Fruit fly (Drosophila melanogaster): ENCODE data around the gene CG9222.

The CG9222 gene

DNA sequence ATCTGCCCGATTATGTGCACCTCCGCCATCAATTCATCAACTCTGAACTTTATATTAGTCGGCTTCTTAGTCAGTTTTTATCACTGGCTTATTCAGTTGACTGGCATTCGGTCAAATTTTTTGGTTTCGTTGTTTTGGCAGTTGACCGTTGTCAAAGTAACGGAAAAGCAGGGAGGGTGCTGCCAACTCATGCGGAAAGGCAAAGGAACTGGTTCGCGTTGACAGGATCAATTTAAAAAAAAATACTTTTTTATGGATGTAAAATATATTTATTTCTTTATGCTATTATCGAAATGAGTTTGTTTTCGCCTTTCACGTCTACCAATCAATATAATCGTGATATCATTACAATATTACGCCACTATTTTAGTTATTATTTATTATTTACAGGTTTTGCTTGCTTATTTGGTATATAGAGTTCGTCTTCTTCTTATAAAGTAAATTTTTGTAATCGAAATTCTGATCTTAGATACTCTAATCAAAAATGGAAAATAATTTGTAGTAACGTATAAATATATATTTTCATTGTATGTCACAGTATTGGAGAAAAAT, at the start of gene CG9222, which contains the start of the genes B9d2 and tctn:
TSS of gene CG9222 (plus strand) at position 502 of the 552 bp plus-strand sequence.
TSS of gene B9d2 (minus strand) at position 130 of the 552 bp plus-strand sequence.
TSS of gene tctn (minus strand) at position 130 of the 552 bp plus-strand sequence.
- TF ChIP-seq sage (GFP tag; optimal IDR thresholded peaks at IDR 0.05) (no peak), Sp1 (GFP tag; optimal IDR thresholded peaks at IDR 0.05) (no peak), br (GFP tag; optimal IDR thresholded peaks at IDR 0.05) (no peak), Dif (GFP tag; optimal IDR thresholded peaks at IDR 0.05; ENCODE audit: partially characterized antibody) (no peak), Hr83 (GFP tag; optimal IDR thresholded peaks at IDR 0.05; ENCODE audit: poor library complexity, severe bottlenecking) (no peak), Hr78 (GFP tag; optimal IDR thresholded peaks at IDR 0.05) (no peak), pan (optimal IDR thresholded peaks at IDR 0.05) (no peak), dl (GFP tag; optimal IDR thresholded peaks at IDR 0.05; ENCODE audit: insufficient read depth in 1 of 2, partially characterized antibody in 2 of 2) (no peak), Myc (optimal IDR thresholded peaks at IDR 0.05) (no peak), CG9705 (GFP tag; optimal IDR thresholded peaks at IDR 0.05) (no peak), lola (GFP tag; optimal IDR thresholded peaks at IDR 0.05) (no peak), OdsH (GFP tag; optimal IDR thresholded peaks at IDR 0.05) (no peak), woc (GFP tag; optimal IDR thresholded peaks at IDR 0.05) (no peak), fru (GFP tag; optimal IDR thresholded peaks at IDR 0.05) (no peak), Dfd (GFP tag; optimal IDR thresholded peaks at IDR 0.05) (no peak), jim (GFP tag; optimal IDR thresholded peaks at IDR 0.05) (no peak), Mio (GFP tag; optimal IDR thresholded peaks at IDR 0.05) (no peak), sv (GFP tag; optimal IDR thresholded peaks at IDR 0.05) (no peak), Hnf4 (GFP tag; optimal IDR thresholded peaks at IDR 0.05) (no peak)

DNA sequence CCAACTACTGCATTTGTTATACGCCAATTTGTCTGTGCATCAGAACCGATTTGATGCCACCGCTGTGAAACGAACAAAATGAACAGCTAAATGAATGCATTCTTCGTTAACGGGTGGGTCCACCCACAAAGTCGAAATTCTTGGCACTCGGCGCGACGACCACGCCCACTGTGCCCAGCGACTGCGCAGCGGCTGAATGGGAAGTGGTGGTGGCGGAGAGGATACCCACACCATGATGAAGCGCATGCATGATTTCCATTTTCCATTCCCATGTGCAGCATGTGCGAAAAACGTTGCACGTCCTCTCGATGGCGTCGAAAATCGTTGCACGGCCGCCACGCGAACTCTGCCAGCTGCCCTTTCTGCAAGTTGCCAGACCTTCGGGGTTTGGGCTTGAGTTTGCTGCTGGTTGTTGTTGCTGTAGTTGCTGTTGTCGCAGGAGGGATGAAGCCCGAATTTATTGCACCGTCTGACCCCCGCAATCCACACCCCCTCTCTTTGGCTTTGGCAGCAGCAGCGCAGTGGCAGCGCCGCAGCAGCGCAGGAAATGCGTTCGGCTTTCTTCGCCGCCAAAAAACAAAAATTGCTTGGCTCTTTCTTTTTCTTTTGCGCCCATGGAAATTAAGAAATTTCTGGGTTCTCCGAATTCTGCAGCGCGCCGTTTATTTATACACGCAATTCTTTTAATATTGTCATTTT, 49.5 kb upstream of the CG9222 start:
- peak; percentile 9 for TF ChIP-seq Vsx2 (GFP tag; optimal IDR thresholded peaks at IDR 0.05; ENCODE audit: partially characterized antibody)
- TF ChIP-seq tai (GFP tag; optimal IDR thresholded peaks at IDR 0.05), result peak; percentile 49
- no peak for TF ChIP-seq Rel (GFP tag; optimal IDR thresholded peaks at IDR 0.05)
- peak; percentile 50 for TF ChIP-seq Rel (tag; optimal IDR thresholded peaks at IDR 0.05)
- peak; percentile 57 for TF ChIP-seq psq (GFP tag; optimal IDR thresholded peaks at IDR 0.05)
- TF ChIP-seq Sp1 (GFP tag; optimal IDR thresholded peaks at IDR 0.05), result peak; percentile 54
- TF ChIP-seq h (GFP tag; optimal IDR thresholded peaks at IDR 0.05), result peak; percentile 5
- TF ChIP-seq HLH106 (tag; optimal IDR thresholded peaks at IDR 0.05), result peak; percentile 15
- no peak for TF ChIP-seq dmrt93B (GFP tag; optimal IDR thresholded peaks at IDR 0.05)
- no peak for TF ChIP-seq Myc (optimal IDR thresholded peaks at IDR 0.05)
- TF ChIP-seq br (GFP tag; optimal IDR thresholded peaks at IDR 0.05), result no peak
- peak; percentile 51 for TF ChIP-seq lola (GFP tag; optimal IDR thresholded peaks at IDR 0.05)
- peak in 1 of 2 experiments; percentile 55 for TF ChIP-seq dl (GFP tag; optimal IDR thresholded peaks at IDR 0.05; ENCODE audit: insufficient read depth in 1 of 2, partially characterized antibody in 2 of 2)
- no peak for TF ChIP-seq sv (GFP tag; optimal IDR thresholded peaks at IDR 0.05)
- peak; percentile 36 for TF ChIP-seq CG9705 (GFP tag; optimal IDR thresholded peaks at IDR 0.05)
- TF ChIP-seq woc (GFP tag; optimal IDR thresholded peaks at IDR 0.05), result peak; percentile 40

DNA sequence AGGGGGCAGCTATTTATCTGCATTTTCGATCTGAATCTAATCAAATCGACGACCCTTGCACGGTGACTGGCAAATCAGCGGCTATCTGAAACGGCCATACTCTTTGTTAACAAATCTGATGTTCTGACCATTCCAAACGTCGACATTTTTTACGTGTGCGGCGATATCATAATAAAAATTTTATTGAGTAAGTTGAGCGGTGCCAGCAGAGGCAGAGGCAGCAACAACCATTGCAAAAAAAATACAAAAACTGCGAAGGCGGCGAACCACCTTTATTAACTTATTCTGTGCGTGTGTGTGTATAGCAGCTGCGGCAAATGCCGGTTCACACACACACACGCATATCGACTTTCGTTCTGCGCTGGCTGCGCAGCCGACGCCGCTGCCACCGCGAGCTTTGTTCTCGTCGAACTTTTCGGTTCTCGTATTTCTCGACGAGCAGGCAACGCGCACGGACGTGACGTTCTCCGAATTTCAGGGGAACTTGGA, 48.6 kb upstream of the CG9222 start, which contains the start of gene Kr-h1:
TSS of gene Kr-h1 (plus strand) at position 447 of the 489 bp plus-strand sequence.
- TF ChIP-seq HLH106 (tag; optimal IDR thresholded peaks at IDR 0.05), result peak; percentile 8
- TF ChIP-seq tai (GFP tag; optimal IDR thresholded peaks at IDR 0.05), result peak; percentile 8
- TF ChIP-seq jim (GFP tag; optimal IDR thresholded peaks at IDR 0.05), result peak; percentile 81
- no peak for TF ChIP-seq OdsH (GFP tag; optimal IDR thresholded peaks at IDR 0.05)
- TF ChIP-seq fru (GFP tag; optimal IDR thresholded peaks at IDR 0.05), result peak; percentile 69
- TF ChIP-seq dl (GFP tag; optimal IDR thresholded peaks at IDR 0.05; ENCODE audit: insufficient read depth in 1 of 2, partially characterized antibody in 2 of 2), result peak in 1 of 2 experiments; percentile 40
- TF ChIP-seq CrebA (GFP tag; optimal IDR thresholded peaks at IDR 0.05; ENCODE audit: borderline replicate concordance), result peak; percentile 86
- TF ChIP-seq N (GFP tag; optimal IDR thresholded peaks at IDR 0.05), result no peak
- TF ChIP-seq dmrt93B (GFP tag; optimal IDR thresholded peaks at IDR 0.05), result no peak
- peak; percentile 26 for TF ChIP-seq br (GFP tag; optimal IDR thresholded peaks at IDR 0.05)
- TF ChIP-seq brk (GFP tag; optimal IDR thresholded peaks at IDR 0.05), result peak; percentile 60
- peak; percentile 76 for TF ChIP-seq Hr83 (GFP tag; optimal IDR thresholded peaks at IDR 0.05; ENCODE audit: poor library complexity, severe bottlenecking)
- TF ChIP-seq Rel (GFP tag; optimal IDR thresholded peaks at IDR 0.05), result peak; percentile 38
- peak; percentile 58 for TF ChIP-seq Rel (tag; optimal IDR thresholded peaks at IDR 0.05)
- TF ChIP-seq h (GFP tag; optimal IDR thresholded peaks at IDR 0.05), result peak; percentile 58
- TF ChIP-seq Abd-B (GFP tag; optimal IDR thresholded peaks at IDR 0.05), result no peak
